Fruit fly (Drosophila melanogaster): ENCODE measurements around the gene Non2.
A peak's percentile ranks its signal among the peaks of the same experiment; 100 is the strongest.

The Non2 gene

dm6 chr3L:2733208-2733607 lies 33.6 kb upstream of the Non2 start (continued):
- TF ChIP-seq CG16815 (GFP tag; optimal IDR thresholded peaks at IDR 0.05) (peak; percentile 30), CG30431 (GFP tag; optimal IDR thresholded peaks at IDR 0.05) (peak; percentile 44), MESR4 (GFP tag; optimal IDR thresholded peaks at IDR 0.05) (no peak), stc (GFP tag; IDR thresholded peaks at IDR 0.05) (0 out of 2 replicates have a peak, but pooled peaks have one; percentile 23), bigmax (GFP tag; optimal IDR thresholded peaks at IDR 0.05) (no peak), CG11398 (GFP tag; optimal IDR thresholded peaks at IDR 0.05) (peak; percentile 26), Myb (GFP tag; optimal IDR thresholded peaks at IDR 0.05) (peak; percentile 32), CG6654 (GFP tag; optimal IDR thresholded peaks at IDR 0.05) (no peak), CG9817 (tag; optimal IDR thresholded peaks at IDR 0.05) (peak; percentile 64), NFAT (GFP tag; IDR thresholded peaks at IDR 0.05) (peak; percentile 76), mld (GFP tag; IDR thresholded peaks at IDR 0.05; ENCODE audit: partially characterized antibody) (no peak), CG12299 (tag; optimal IDR thresholded peaks at IDR 0.05) (peak; percentile 24), H2.0 (GFP tag; IDR thresholded peaks at IDR 0.05) (peak; percentile 60), Bgb (GFP tag; IDR thresholded peaks at IDR 0.05; ENCODE audit: partially characterized antibody) (no peak), gcm2 (GFP tag; optimal IDR thresholded peaks at IDR 0.05) (no peak), bcd (GFP tag; optimal IDR thresholded peaks at IDR 0.05) (peak; percentile 47), CG34376 (GFP tag; optimal IDR thresholded peaks at IDR 0.05) (no peak), grau (tag; optimal IDR thresholded peaks at IDR 0.05) (peak; percentile 74), dpn (GFP tag; optimal IDR thresholded peaks at IDR 0.05) (peak; percentile 77 to 81), corto (GFP tag; optimal IDR thresholded peaks at IDR 0.05) (no peak), ash1 (GFP tag; optimal IDR thresholded peaks at IDR 0.05) (no peak), ems (GFP tag; optimal IDR thresholded peaks at IDR 0.05) (peak; percentile 67), prd (optimal IDR thresholded peaks at IDR 0.05) (no peak), prd (GFP tag; IDR thresholded peaks at IDR 0.05) (peak; percentile 76), Scr (GFP tag; IDR thresholded peaks at IDR 0.05; ENCODE audit: partially characterized antibody) (no peak), so (GFP tag; IDR thresholded peaks at IDR 0.05) (peak; percentile 54; the same call in 1 of the 3 replicates), lmd (GFP tag; IDR thresholded peaks at IDR 0.05) (peak; percentile 81), CG3995 (GFP tag; optimal IDR thresholded peaks at IDR 0.05) (peak; percentile 23), CG8388 (GFP tag; optimal IDR thresholded peaks at IDR 0.05) (peak; percentile 28), maf-S (GFP tag; optimal IDR thresholded peaks at IDR 0.05) (peak; percentile 53), grn (GFP tag; optimal IDR thresholded peaks at IDR 0.05) (no peak), Ets65A (GFP tag) (peak; percentile 97), E2f2 (GFP tag; IDR thresholded peaks at IDR 0.05) (peak; percentile 48), Dad (GFP tag; optimal IDR thresholded peaks at IDR 0.05) (peak; percentile 65), CG31441 (GFP tag; IDR thresholded peaks at IDR 0.05) (peak; percentile 71), CG11093 (GFP tag; IDR thresholded peaks at IDR 0.05) (no peak), CG2199 (GFP tag; IDR thresholded peaks at IDR 0.05) (no peak), Eip74EF (GFP tag; optimal IDR thresholded peaks at IDR 0.05) (peak in 1 of 2 experiments; percentile 45), fd64A (GFP tag; optimal IDR thresholded peaks at IDR 0.05) (no peak), CG4328 (GFP tag; optimal IDR thresholded peaks at IDR 0.05) (no peak), kay (GFP tag; optimal IDR thresholded peaks at IDR 0.05) (no peak), wor (GFP tag; IDR thresholded peaks at IDR 0.05) (peak; percentile 43; the same call in 1 of the 2 replicates), jing (GFP tag; optimal IDR thresholded peaks at IDR 0.05) (peak; percentile 39), sens-2 (GFP tag; IDR thresholded peaks at IDR 0.05) (no peak), CG7987 (GFP tag; optimal IDR thresholded peaks at IDR 0.05) (no peak), row (GFP tag; IDR thresholded peaks at IDR 0.05) (peak; percentile 78), crc (GFP tag; optimal IDR thresholded peaks at IDR 0.05) (peak; percentile 55), lilli (GFP tag; optimal IDR thresholded peaks at IDR 0.05) (peak; percentile 78), chif (GFP tag; optimal IDR thresholded peaks at IDR 0.05) (peak; percentile 61 to 69), CG11085 (GFP tag; IDR thresholded peaks at IDR 0.05) (peak; percentile 62), CG7745 (tag; optimal IDR thresholded peaks at IDR 0.05) (no peak), Rfx (GFP tag; IDR thresholded peaks at IDR 0.05) (peak; percentile 92)

Data from whole organism, embryonic.